Fruit fly (Drosophila melanogaster): Measurements from ENCODE around the gene Cyp28a5.

The Cyp28a5 gene

DNA sequence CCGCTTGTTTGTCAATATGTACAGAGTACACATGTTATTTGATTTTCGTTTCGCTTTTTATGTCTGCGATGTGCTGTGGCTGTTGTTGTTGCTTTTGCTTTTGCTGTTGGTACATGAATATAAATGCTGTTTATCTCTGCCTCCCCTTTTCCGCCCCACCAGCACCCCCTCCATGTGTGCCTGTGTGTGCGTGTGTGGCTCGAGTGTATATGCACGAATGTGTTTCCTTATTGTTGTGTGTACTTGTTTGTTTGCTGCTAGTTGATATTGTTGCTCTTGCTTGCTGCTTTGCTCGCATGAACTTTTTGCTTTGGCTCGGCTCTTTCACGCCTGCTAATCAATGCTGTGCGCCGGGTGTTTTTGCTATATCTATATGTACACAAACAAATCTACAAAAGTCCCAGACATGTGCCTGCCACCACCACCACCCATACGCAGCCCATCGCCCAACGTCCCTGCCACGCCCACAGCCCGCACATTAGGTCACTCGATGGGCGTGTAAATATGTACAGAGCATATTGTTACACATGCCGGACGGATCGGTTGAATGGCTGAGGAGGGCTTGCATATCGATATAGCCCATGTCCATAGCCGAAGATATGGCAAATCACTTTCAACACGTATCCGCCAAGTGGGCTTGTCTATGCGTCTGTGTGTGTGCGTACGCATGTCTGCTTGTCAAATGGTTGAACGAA is 47.1 kb downstream of the Cyp28a5 start (continued):
- TF ChIP-seq Neu2 (GFP tag; optimal IDR thresholded peaks at IDR 0.05; ENCODE audit: borderline replicate concordance): peak; percentile 94
- TF ChIP-seq CG8924 (tag; optimal IDR thresholded peaks at IDR 0.05): peak; percentile 99
- TF ChIP-seq Hr51 (GFP tag; optimal IDR thresholded peaks at IDR 0.05): peak; percentile 93 to 99
- peak; percentile 100 for TF ChIP-seq CG10209 (GFP tag; optimal IDR thresholded peaks at IDR 0.05)
- TF ChIP-seq CG8388 (GFP tag; optimal IDR thresholded peaks at IDR 0.05): peak; percentile 96
- TF ChIP-seq CG8359 (GFP tag; optimal IDR thresholded peaks at IDR 0.05; ENCODE audit: borderline replicate concordance): peak; percentile 97
- TF ChIP-seq mam (GFP tag; optimal IDR thresholded peaks at IDR 0.05): peak; percentile 98
- TF ChIP-seq CG6654 (GFP tag; optimal IDR thresholded peaks at IDR 0.05): peak; percentile 94
- TF ChIP-seq dan (GFP tag; IDR thresholded peaks at IDR 0.05): 0 out of 2 replicates have a peak, but pooled peaks have one; percentile 29
- peak; percentile 94 for TF ChIP-seq CG17802 (tag; optimal IDR thresholded peaks at IDR 0.05)
- TF ChIP-seq BtbVII (GFP tag; optimal IDR thresholded peaks at IDR 0.05): peak; percentile 100
- no peak for TF ChIP-seq CG42726 (GFP tag; IDR thresholded peaks at IDR 0.05; ENCODE audit: partially characterized antibody)
- TF ChIP-seq tup (GFP tag; optimal IDR thresholded peaks at IDR 0.05): peak; percentile 100
- peak; percentile 87 for TF ChIP-seq CG11560 (tag; IDR thresholded peaks at IDR 0.05)
- peak; percentile 93 for TF ChIP-seq Taf1 (GFP tag; IDR thresholded peaks at IDR 0.05)
- TF ChIP-seq grn (GFP tag; optimal IDR thresholded peaks at IDR 0.05): peak; percentile 100
- TF ChIP-seq CG9437 (GFP tag; optimal IDR thresholded peaks at IDR 0.05): peak; percentile 82
- TF ChIP-seq unc-4 (GFP tag; IDR thresholded peaks at IDR 0.05; ENCODE audit: partially characterized antibody): no peak
- TF ChIP-seq CG2678 (tag; optimal IDR thresholded peaks at IDR 0.05): peak; percentile 100
- peak; percentile 99 for TF ChIP-seq CG14014 (GFP tag; IDR thresholded peaks at IDR 0.05)
- TF ChIP-seq Doc3 (GFP tag; IDR thresholded peaks at IDR 0.05; ENCODE audit: partially characterized antibody): no peak
- peak; percentile 98 for TF ChIP-seq CG4282 (GFP tag; optimal IDR thresholded peaks at IDR 0.05)
- TF ChIP-seq CG8944 (GFP tag; optimal IDR thresholded peaks at IDR 0.05): peak; percentile 99
- peak; percentile 95 for TF ChIP-seq zen (tag; optimal IDR thresholded peaks at IDR 0.05)
- TF ChIP-seq vvl (GFP tag; IDR thresholded peaks at IDR 0.05): peak; percentile 98
- TF ChIP-seq Meics (GFP tag; optimal IDR thresholded peaks at IDR 0.05): peak; percentile 99
- TF ChIP-seq scrt (GFP tag; optimal IDR thresholded peaks at IDR 0.05): peak; percentile 98
- peak; percentile 99 for TF ChIP-seq oc (tag; optimal IDR thresholded peaks at IDR 0.05)
- TF ChIP-seq CG11398 (GFP tag; optimal IDR thresholded peaks at IDR 0.05): peak; percentile 100
- peak; percentile 98 for TF ChIP-seq CG9817 (tag; optimal IDR thresholded peaks at IDR 0.05)
- peak; percentile 100 for TF ChIP-seq sr (GFP tag; IDR thresholded peaks at IDR 0.05)
- peak; percentile 91 for TF ChIP-seq z (GFP tag; IDR thresholded peaks at IDR 0.05)
- peak; percentile 98 for TF ChIP-seq ranshi (GFP tag; IDR thresholded peaks at IDR 0.05)
- peak; percentile 99 for TF ChIP-seq Xrp1 (GFP tag; IDR thresholded peaks at IDR 0.05)
- peak; percentile 85 for TF ChIP-seq CG9797 (GFP tag; optimal IDR thresholded peaks at IDR 0.05)
- peak; percentile 100 for TF ChIP-seq CG18619 (GFP tag; optimal IDR thresholded peaks at IDR 0.05)
- peak; percentile 99 for TF ChIP-seq CG9876 (GFP tag; optimal IDR thresholded peaks at IDR 0.05)
- TF ChIP-seq dpn (GFP tag; optimal IDR thresholded peaks at IDR 0.05): peak; percentile 96 to 99
- TF ChIP-seq trh (GFP tag; optimal IDR thresholded peaks at IDR 0.05): peak; percentile 100
- TF ChIP-seq CG8089 (GFP tag; optimal IDR thresholded peaks at IDR 0.05): peak; percentile 100
- TF ChIP-seq cwo (GFP tag; optimal IDR thresholded peaks at IDR 0.05): peak; percentile 97
- TF ChIP-seq MBD-R2 (GFP tag; IDR thresholded peaks at IDR 0.05): peak; percentile 96
- TF ChIP-seq CG10979 (tag; optimal IDR thresholded peaks at IDR 0.05): peak; percentile 92
- TF ChIP-seq Aef1 (GFP tag; IDR thresholded peaks at IDR 0.05): peak; percentile 93
- peak; percentile 100 for TF ChIP-seq org-1 (GFP tag; optimal IDR thresholded peaks at IDR 0.05)
- TF ChIP-seq pum (GFP tag; optimal IDR thresholded peaks at IDR 0.05): peak; percentile 97
- TF ChIP-seq CG11696 (GFP tag; IDR thresholded peaks at IDR 0.05): peak; percentile 97
- TF ChIP-seq Gug (GFP tag; IDR thresholded peaks at IDR 0.05): peak; percentile 81; the same call in 2 of the 4 replicates
